Fruit fly (Drosophila melanogaster) whole organism, embryonic: ENCODE data around the gene IscU.
A peak's percentile ranks its signal among the peaks of the same experiment; 100 is the strongest.

Experiments used
- Atf3 ChIP-seq: fragments of 200-800 bp; sonication (Bioruptor generic); optimal IDR thresholded peaks from 3 replicates; lab custom pipeline; 2016; ENCODE audit warnings: missing biosample characterization, missing genetic modification characterization
- CG10209 ChIP-seq: fragments of 200-800 bp; sonication (Bioruptor generic); optimal IDR thresholded peaks from 3 replicates; lab custom pipeline; 2017; ENCODE audit warnings: missing biosample characterization, mild to moderate bottlenecking, missing genetic modification characterization, missing genetic modification reagents
- CG10267 ChIP-seq: fragments of 200-800 bp; sonication (Bioruptor generic); optimal IDR thresholded peaks from 2 replicates; lab custom pipeline; 2018; ENCODE audit warnings: missing biosample characterization, mild to moderate bottlenecking, missing genetic modification characterization, moderate library complexity
- CG10543 ChIP-seq: fragments of 200-800 bp; sonication (Bioruptor generic); optimal IDR thresholded peaks from 3 replicates; lab custom pipeline; 2017; ENCODE audit warnings: missing biosample characterization, mild to moderate bottlenecking, missing genetic modification characterization, moderate library complexity
- CG12071 ChIP-seq: fragments of 200-800 bp; sonication (Bioruptor generic); optimal IDR thresholded peaks from 3 replicates; lab custom pipeline; 2018; ENCODE audit warnings: missing biosample characterization, mild to moderate bottlenecking, missing genetic modification characterization
- CG12769 ChIP-seq: fragments of 200-800 bp; sonication (Bioruptor generic); optimal IDR thresholded peaks from 2 replicates; lab custom pipeline; 2019; ENCODE audit warnings: missing biosample characterization, mild to moderate bottlenecking, missing genetic modification characterization, moderate library complexity
- CG1602 ChIP-seq: fragments of 200-800 bp; sonication (Bioruptor generic); optimal IDR thresholded peaks from 3 replicates; lab custom pipeline; 2016; ENCODE audit warnings: missing biosample characterization, missing genetic modification characterization
- CG16815 ChIP-seq: fragments of 200-800 bp; sonication (Bioruptor generic); optimal IDR thresholded peaks from 3 replicates; lab custom pipeline; 2017; ENCODE audit warnings: missing biosample characterization, mild to moderate bottlenecking, missing genetic modification characterization
- CG17612 ChIP-seq: fragments of 200-800 bp; sonication (Bioruptor generic); IDR thresholded peaks from 2 replicates; pipeline ENCODE4 v1.3.6; 2022; ENCODE audit warnings: missing biosample characterization, missing genetic modification characterization
- CG18262 ChIP-seq: fragments of 200-800 bp; optimal IDR thresholded peaks from 3 replicates; lab custom pipeline; 2019; ENCODE audit warnings: missing biosample characterization, mild to moderate bottlenecking, missing genetic modification characterization, moderate library complexity
- CG1832 ChIP-seq: fragments of 200-800 bp; sonication (Bioruptor generic); optimal IDR thresholded peaks from 2 replicates; lab custom pipeline; 2017; ENCODE audit warnings: missing biosample characterization, mild to moderate bottlenecking, missing genetic modification characterization, inconsistent platforms
- CG2202 ChIP-seq: fragments of 200-800 bp; sonication (Bioruptor generic); optimal IDR thresholded peaks from 2 replicates; lab custom pipeline; 2018; ENCODE audit warnings: missing biosample characterization, mild to moderate bottlenecking, missing genetic modification characterization
- CG3838 ChIP-seq: fragments of 200-800 bp; sonication (Bioruptor generic); optimal IDR thresholded peaks from 3 replicates; lab custom pipeline; 2016; ENCODE audit warnings: missing biosample characterization, missing genetic modification characterization
- CG6272 ChIP-seq: fragments of 200-800 bp; sonication (Bioruptor generic); IDR thresholded peaks from 2 replicates; pipeline ENCODE4 v1.3.6; 2022; ENCODE audit warnings: missing biosample characterization, missing genetic modification characterization
- CG8281 ChIP-seq: fragments of 200-800 bp; sonication (Bioruptor generic); optimal IDR thresholded peaks from 2 replicates; lab custom pipeline; 2018; ENCODE audit warnings: missing biosample characterization, mild to moderate bottlenecking, missing genetic modification characterization, moderate library complexity
- CG8924 ChIP-seq: fragments of 200-800 bp; optimal IDR thresholded peaks from 3 replicates; lab custom pipeline; 2019; ENCODE audit warnings: missing biosample characterization, mild to moderate bottlenecking, missing genetic modification characterization, moderate library complexity
- CG9727 ChIP-seq: fragments of 200-800 bp; sonication (Bioruptor generic); optimal IDR thresholded peaks from 3 replicates; lab custom pipeline; 2017; ENCODE audit warnings: missing biosample characterization, mild to moderate bottlenecking, missing genetic modification characterization
- CG9817 ChIP-seq: fragments of 200-800 bp; sonication (Bioruptor generic); optimal IDR thresholded peaks from 2 replicates; lab custom pipeline; 2018; ENCODE audit warnings: missing biosample characterization, mild to moderate bottlenecking, missing genetic modification characterization, moderate library complexity
- D ChIP-seq, 2 experiments: fragments of 200-800 bp in 1 of 2; fragments of >200 bp in 1 of 2; sonication (Bioruptor generic) in 1 of 2; optimal IDR thresholded peaks; 2 replicates in 1 of 2; 3 replicates in 1 of 2; lab custom pipeline; 2017; ENCODE audit warnings: mild to moderate bottlenecking in 1 of 2, missing biosample characterization in 1 of 2, missing genetic modification characterization in 1 of 2, missing genetic modification reagents in 1 of 2
- Drgx ChIP-seq: fragments of 200-800 bp; sonication (Bioruptor generic); IDR thresholded peaks from 2 replicates; pipeline ENCODE4 v1.3.6; 2022; ENCODE audit warnings: missing biosample characterization, missing genetic modification characterization
- Eip74EF ChIP-seq, 2 experiments: fragments of 200-800 bp in 1 of 2; fragments of >200 bp in 1 of 2; sonication (Bioruptor generic) in 1 of 2; optimal IDR thresholded peaks; 2 replicates each; lab custom pipeline; 2017 to 2019; ENCODE audit warnings: missing biosample characterization in 2 of 2, missing genetic modification characterization in 2 of 2, mild to moderate bottlenecking in 1 of 2, moderate library complexity in 1 of 2
- HLH4C ChIP-seq: fragments of 200-800 bp; sonication (Bioruptor generic); IDR thresholded peaks from 3 replicates; pipeline ENCODE4 v1.3.6; 2022; ENCODE audit warnings: missing biosample characterization, missing genetic modification characterization; ENCODE audit not compliant: partially characterized antibody
- Hr51 ChIP-seq, 2 experiments: fragments of 200-800 bp; sonication (Bioruptor generic); optimal IDR thresholded peaks; 2 replicates in 1 of 2; 3 replicates in 1 of 2; lab custom pipeline; 2016 to 2018; ENCODE audit warnings: missing biosample characterization in 2 of 2, missing genetic modification characterization in 2 of 2, mild to moderate bottlenecking in 1 of 2, moderate library complexity in 1 of 2
- Hsf ChIP-seq: fragments of 200-800 bp; sonication (Bioruptor generic); optimal IDR thresholded peaks from 3 replicates; lab custom pipeline; 2016; ENCODE audit warnings: missing biosample characterization, missing genetic modification characterization
- Jarid2 ChIP-seq: fragments of 200-800 bp; sonication (Bioruptor generic); optimal IDR thresholded peaks from 3 replicates; lab custom pipeline; 2017; ENCODE audit warnings: mild to moderate bottlenecking, missing biosample characterization, missing genetic modification reagents, missing genetic modification characterization
- Mrtf ChIP-seq: fragments of 200-800 bp; sonication (Bioruptor generic); IDR thresholded peaks from 3 replicates; pipeline ENCODE4 v1.3.6; 2022; ENCODE audit warnings: missing biosample characterization, missing genetic modification characterization
- Ssrp ChIP-seq: fragments of 200-800 bp; sonication (Bioruptor generic); optimal IDR thresholded peaks from 2 replicates; lab custom pipeline; 2018; ENCODE audit warnings: missing biosample characterization, mild to moderate bottlenecking, missing genetic modification characterization, moderate library complexity
- abd-A ChIP-seq: fragments of 200-800 bp; sonication (Bioruptor generic); optimal IDR thresholded peaks from 3 replicates; lab custom pipeline; 2019; ENCODE audit warnings: missing biosample characterization, mild to moderate bottlenecking, missing genetic modification characterization, moderate library complexity
- aop ChIP-seq: fragments of 200-800 bp; sonication (Bioruptor generic); IDR thresholded peaks from 2 replicates; pipeline ENCODE4 v1.3.6; 2022; ENCODE audit warnings: missing biosample characterization, missing genetic modification characterization
- ash1 ChIP-seq: fragments of 200-800 bp; sonication (Bioruptor generic); optimal IDR thresholded peaks from 2 replicates; lab custom pipeline; 2018; ENCODE audit warnings: missing biosample characterization, mild to moderate bottlenecking, missing genetic modification characterization
- bsh ChIP-seq, 2 experiments: fragments of 200-800 bp; sonication (Bioruptor generic); optimal IDR thresholded peaks; 2 replicates each; lab custom pipeline; 2017 to 2018; ENCODE audit warnings: mild to moderate bottlenecking in 2 of 2, missing biosample characterization in 2 of 2, missing genetic modification characterization in 2 of 2, moderate library complexity in 1 of 2
- chinmo ChIP-seq: fragments of 200-800 bp; sonication (Bioruptor generic); IDR thresholded peaks from 4 replicates; pipeline ENCODE4 v1.3.6; 2022; ENCODE audit warnings: missing biosample characterization, missing genetic modification characterization; ENCODE audit not compliant: partially characterized antibody
- crol ChIP-seq: fragments of 200-800 bp; sonication (Bioruptor generic); IDR thresholded peaks from 2 replicates; pipeline ENCODE4 v1.3.6; 2022; ENCODE audit warnings: missing biosample characterization, missing genetic modification characterization
- dm ChIP-seq: fragments of 200-800 bp; sonication (Bioruptor generic); optimal IDR thresholded peaks from 3 replicates; lab custom pipeline; 2016; ENCODE audit warnings: missing biosample characterization, missing genetic modification characterization
- emc ChIP-seq: fragments of 200-800 bp; sonication (Bioruptor generic); optimal IDR thresholded peaks from 2 replicates; lab custom pipeline; 2016; ENCODE audit warnings: missing biosample characterization, missing genetic modification characterization
- fru ChIP-seq: fragments of >200 bp; optimal IDR thresholded peaks from 2 replicates; lab custom pipeline; 2017
- ftz-f1 ChIP-seq: fragments of 200-800 bp; sonication (Bioruptor generic); optimal IDR thresholded peaks from 2 replicates; lab custom pipeline; 2016; ENCODE audit warnings: missing biosample characterization, missing genetic modification characterization
- her ChIP-seq: fragments of 200-800 bp; sonication (Bioruptor generic); optimal IDR thresholded peaks from 2 replicates; lab custom pipeline; 2016; ENCODE audit warnings: missing biosample characterization, missing genetic modification characterization
- onecut ChIP-seq: fragments of 200-800 bp; sonication (Bioruptor generic); IDR thresholded peaks from 2 replicates; pipeline ENCODE4 v1.3.6; 2022; ENCODE audit warnings: missing biosample characterization, missing genetic modification characterization
- pros ChIP-seq: fragments of 200-800 bp; sonication (Bioruptor generic); optimal IDR thresholded peaks from 3 replicates; lab custom pipeline; 2019; ENCODE audit warnings: missing biosample characterization, mild to moderate bottlenecking, missing genetic modification characterization, moderate library complexity
- ranshi ChIP-seq: fragments of 200-800 bp; sonication (Bioruptor generic); IDR thresholded peaks from 2 replicates; pipeline ENCODE4 v1.3.6; 2022; ENCODE audit warnings: missing biosample characterization, missing genetic modification characterization
- sd ChIP-seq: fragments of 200-800 bp; sonication (Bioruptor generic); optimal IDR thresholded peaks from 3 replicates; lab custom pipeline; 2018; ENCODE audit warnings: missing biosample characterization, mild to moderate bottlenecking, missing genetic modification characterization, moderate library complexity
- sens ChIP-seq: fragments of 200-800 bp; sonication (Bioruptor generic); peaks from one replicate; lab custom pipeline; 2016; ENCODE audit warnings: missing biosample characterization, missing genetic modification characterization
- sima ChIP-seq: fragments of 200-800 bp; sonication (Bioruptor generic); optimal IDR thresholded peaks from 2 replicates; lab custom pipeline; 2016; ENCODE audit warnings: missing biosample characterization, missing genetic modification characterization
- slp2 ChIP-seq: fragments of 200-800 bp; sonication (Bioruptor generic); optimal IDR thresholded peaks from 2 replicates; lab custom pipeline; 2016; ENCODE audit warnings: missing biosample characterization, missing genetic modification characterization
- trh ChIP-seq: fragments of 200-800 bp; sonication (Bioruptor generic); optimal IDR thresholded peaks from 2 replicates; lab custom pipeline; 2016; ENCODE audit warnings: missing biosample characterization, missing genetic modification characterization
- twi ChIP-seq: fragments of 200-800 bp; optimal IDR thresholded peaks from 2 replicates; lab custom pipeline; 2019; ENCODE audit warnings: missing biosample characterization, mild to moderate bottlenecking, missing genetic modification characterization, moderate library complexity

The IscU gene

DNA sequence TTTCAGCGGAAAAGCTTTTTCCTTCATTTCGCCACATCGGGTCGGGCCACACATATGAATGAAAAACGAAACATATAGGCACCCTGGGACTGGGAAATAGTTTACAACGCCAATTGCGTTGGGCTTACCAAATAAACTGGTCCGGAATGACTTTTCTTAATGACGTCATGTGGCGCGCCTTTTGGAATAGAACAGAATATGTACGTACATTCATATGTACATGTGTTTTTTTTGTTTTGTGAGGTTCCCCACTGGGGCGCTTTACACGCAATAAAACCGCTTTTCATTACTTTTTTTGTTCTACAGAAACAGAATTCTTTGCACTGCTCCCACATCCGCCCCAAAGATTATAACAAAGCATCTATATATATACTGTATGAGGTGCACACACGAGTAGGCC, 25.6 kb downstream of the IscU start (continued):
- TF ChIP-seq sd (tag; lab: Kevin White, UChicago) (peak; percentile 68), CG8281 (tag; lab: Kevin White, UChicago) (no peak), sens (peak; percentile 44), Atf3 (no peak), CG8924 (no peak), ftz-f1 (GFP tag; lab: Kevin White, UChicago) (no peak), onecut (GFP tag; lab: Robert Waterston, UW) (peak; percentile 37; the same call in 1 of the 2 replicates), CG12769 (tag; lab: Kevin White, UChicago) (peak; percentile 28), Eip74EF (GFP tag; optimal IDR thresholded peaks at IDR 0.05; lab: Kevin White, UChicago) (no peak), abd-A (tag; lab: Kevin White, UChicago) (peak; percentile 71), ash1 (no peak), CG3838 (GFP tag; lab: Kevin White, UChicago) (no peak), CG1602 (GFP tag; lab: Kevin White, UChicago) (no peak), aop (GFP tag; lab: Robert Waterston, UW) (no peak), Hsf (GFP tag; lab: Kevin White, UChicago) (no peak), chinmo (GFP tag; lab: Robert Waterston, UW) (0 out of 4 replicates have a peak, but pooled peaks have one; percentile 11), twi (tag; lab: Kevin White, UChicago) (peak; percentile 36), CG17612 (GFP tag; lab: Robert Waterston, UW) (no peak)

dm6 chr3R:8794384-8794783, 29.6 kb downstream of the IscU start, which contains the start of gene Ir85a:
Gene Ir85a (plus strand): TSS chr3R:8794684.
- TF ChIP-seq CG10267 (tag; lab: Kevin White, UChicago) (no peak), Drgx (no peak), Ssrp (tag; lab: Kevin White, UChicago) (no peak)
- TF ChIP-seq, all 482 proteins: peak for 0

dm6 chr3R:8793726-8794125, 30.3 kb downstream of the IscU start:
- TF ChIP-seq Mrtf (GFP tag; lab: Robert Waterston, UW) = no peak
- TF ChIP-seq CG9817 (tag; lab: Kevin White, UChicago) = no peak
- TF ChIP-seq sima (GFP tag; lab: Kevin White, UChicago) = no peak
- no peak for TF ChIP-seq bsh (GFP tag; optimal IDR thresholded peaks at IDR 0.05; lab: Kevin White, UChicago)
- TF ChIP-seq Hr51 (GFP tag; optimal IDR thresholded peaks at IDR 0.05; lab: Kevin White, UChicago) = no peak
- TF ChIP-seq sd (tag; lab: Kevin White, UChicago) = no peak
- TF ChIP-seq emc (GFP tag; lab: Kevin White, UChicago) = no peak
- TF ChIP-seq crol (GFP tag; lab: Robert Waterston, UW) = peak; percentile 49
- TF ChIP-seq fru (lab: Kevin White, UChicago) = no peak
- TF ChIP-seq trh (GFP tag; lab: Kevin White, UChicago) = no peak
- no peak for TF ChIP-seq ranshi
- TF ChIP-seq HLH4C (GFP tag; lab: Robert Waterston, UW) = no peak
- TF ChIP-seq pros (GFP tag; lab: Kevin White, UChicago) = no peak
- no peak for TF ChIP-seq CG10543 (GFP tag; lab: Kevin White, UChicago)
- TF ChIP-seq CG16815 (GFP tag; lab: Kevin White, UChicago) = no peak
- TF ChIP-seq CG6272 = no peak
- TF ChIP-seq Jarid2 (GFP tag; lab: Kevin White, UChicago) = no peak
- TF ChIP-seq CG12071 = no peak
- peak; percentile 64; the same call in 3 of the 4 replicates for TF ChIP-seq chinmo (GFP tag; lab: Robert Waterston, UW)
- no peak for TF ChIP-seq D (optimal IDR thresholded peaks at IDR 0.05; lab: Kevin White, UChicago)
- TF ChIP-seq D (GFP tag; optimal IDR thresholded peaks at IDR 0.05; lab: Kevin White, UChicago) = no peak
- TF ChIP-seq CG2202 (tag; lab: Kevin White, UChicago) = no peak
- no peak for TF ChIP-seq CG10209 (GFP tag; lab: Kevin White, UChicago)
- no peak for TF ChIP-seq her (GFP tag; lab: Kevin White, UChicago)
- no peak for TF ChIP-seq slp2 (GFP tag; lab: Kevin White, UChicago)
- no peak for TF ChIP-seq dm (GFP tag; lab: Kevin White, UChicago)
- no peak for TF ChIP-seq Ssrp (tag; lab: Kevin White, UChicago)
- no peak for TF ChIP-seq CG9727 (GFP tag; lab: Kevin White, UChicago)
- TF ChIP-seq CG1832 (GFP tag; lab: Kevin White, UChicago) = no peak
- no peak for TF ChIP-seq CG18262 (tag; lab: Kevin White, UChicago)
